Worm (Caenorhabditis elegans): ENCODE measurements around the gene ocr-1.

DNA sequence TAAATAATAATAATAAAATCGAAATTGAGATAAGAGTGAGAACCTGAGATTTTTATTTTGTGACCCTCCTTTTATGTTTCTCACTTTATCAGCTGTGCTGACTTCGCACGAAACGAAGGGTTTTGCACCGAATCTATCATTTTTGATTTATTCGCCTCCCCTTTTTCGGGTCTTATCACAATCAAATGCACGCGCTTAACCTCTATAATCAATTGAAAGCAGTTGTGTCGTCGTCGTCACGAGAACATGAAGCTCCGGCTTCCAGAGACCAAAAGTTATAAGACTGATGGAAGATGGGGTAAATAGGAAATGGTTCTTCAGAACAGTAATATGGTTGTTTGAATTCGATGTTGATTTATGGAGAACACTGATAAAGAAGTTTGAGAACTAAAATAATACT lies 37.0 kb downstream of the ocr-1 start, which contains the start of gene D1054.18:
- TF ChIP-seq snpc-4 (tag; optimal IDR thresholded peaks at IDR 0.05) (no peak), ces-1 (GFP tag; optimal IDR thresholded peaks at IDR 0.05) (no peak), zfp-2 (tag; optimal IDR thresholded peaks at IDR 0.05) (no peak), R02D3.7 (tag; optimal IDR thresholded peaks at IDR 0.05) (no peak), pqm-1 (tag; optimal IDR thresholded peaks at IDR 0.05) (peak; percentile 93), fos-1 (tag; optimal IDR thresholded peaks at IDR 0.05) (no peak), ama-1 (optimal IDR thresholded peaks at IDR 0.05) (no peak), dmd-9 (GFP tag; IDR thresholded peaks at IDR 0.05) (no peak), T20F7.1 (GFP tag; optimal IDR thresholded peaks at IDR 0.05) (no peak), nhr-25 (tag; optimal IDR thresholded peaks at IDR 0.05; ENCODE audit: borderline replicate concordance, insufficient read depth) (no peak)
